Fruit fly (Drosophila melanogaster): ENCODE measurements around the gene Pep.

DNA sequence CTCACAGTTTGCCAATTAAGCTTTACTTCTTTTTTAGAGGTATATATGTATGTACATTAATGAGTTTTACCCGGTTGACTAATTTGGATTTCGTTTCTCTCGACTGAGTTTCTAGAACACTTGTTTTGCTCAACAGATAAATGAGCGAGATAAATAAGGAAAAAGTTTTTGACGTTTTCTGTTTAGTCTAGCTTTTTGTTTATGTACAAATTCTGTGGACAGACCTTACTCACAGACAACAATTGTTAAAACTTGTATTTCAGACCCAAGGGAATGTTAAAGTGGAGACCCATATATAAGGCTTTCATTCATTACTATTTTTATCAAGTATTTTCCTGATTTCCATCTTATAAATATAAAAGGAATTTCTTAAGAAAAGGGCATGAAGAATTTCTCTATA is 19.8 kb downstream of the Pep start:
- no peak for TF ChIP-seq h (optimal IDR thresholded peaks at IDR 0.05)
- TF ChIP-seq psq (optimal IDR thresholded peaks at IDR 0.05), result no peak
- no peak for TF ChIP-seq Sin3A (optimal IDR thresholded peaks at IDR 0.05)

All from Kc167 (cell line).